Worm (Caenorhabditis elegans) whole organism, early embryonic: Measurements from ENCODE around the gene grl-4.
A peak's percentile ranks its signal among the peaks of the same experiment; 100 is the strongest.

ENCODE experiments used
- B0310.2 ChIP-seq: sonication (generic microtip); optimal IDR thresholded peaks from 2 replicates; lab custom pipeline; 2016; ENCODE audit warnings: mild to moderate bottlenecking, missing genetic modification characterization, missing compliant biosample characterization
- F13C5.2 ChIP-seq: sonication (generic microtip); optimal IDR thresholded peaks from 2 replicates; lab custom pipeline; 2017; ENCODE audit warnings: mild to moderate bottlenecking, missing genetic modification characterization, inconsistent platforms, missing compliant biosample characterization
- aly-1 ChIP-seq: sonication (generic microtip); optimal IDR thresholded peaks from 2 replicates; lab custom pipeline; 2016; ENCODE audit warnings: missing genetic modification characterization, missing compliant biosample characterization
- ama-1 ChIP-seq: fragments of 150-350 bp; optimal IDR thresholded peaks from 2 replicates; lab custom pipeline; 2014
- ceh-13 ChIP-seq: fragments of 200-800 bp; sonication (Bioruptor generic); optimal IDR thresholded peaks from 2 replicates; lab custom pipeline; 2018; ENCODE audit warnings: mild to moderate bottlenecking, missing genetic modification characterization, missing compliant biosample characterization
- ceh-36 ChIP-seq: sonication (generic microtip); optimal IDR thresholded peaks from 2 replicates; lab custom pipeline; 2016; ENCODE audit warnings: missing genetic modification characterization, inconsistent platforms, missing compliant biosample characterization
- ets-7 ChIP-seq: sonication (generic microtip); optimal IDR thresholded peaks from 2 replicates; lab custom pipeline; 2016; ENCODE audit warnings: missing genotype, missing genetic modification characterization, missing compliant biosample characterization
- flt-1 ChIP-seq: fragments of 200-800 bp; sonication (Bioruptor generic); IDR thresholded peaks from 2 replicates; pipeline ENCODE4 v1.3.6; 2022; ENCODE audit warnings: missing genetic modification characterization, missing compliant biosample characterization
- hmbx-1 ChIP-seq: sonication (generic microtip); optimal IDR thresholded peaks from 2 replicates; lab custom pipeline; 2016; ENCODE audit warnings: mild to moderate bottlenecking, missing genetic modification characterization, missing compliant biosample characterization
- hmg-4 ChIP-seq: fragments of 200-800 bp; sonication (Bioruptor generic); optimal IDR thresholded peaks from 2 replicates; lab custom pipeline; 2018; ENCODE audit warnings: mild to moderate bottlenecking, missing genetic modification characterization, missing compliant biosample characterization
- hnd-1 ChIP-seq: sonication (generic microtip); optimal IDR thresholded peaks from 2 replicates; lab custom pipeline; 2016; ENCODE audit warnings: missing genetic modification characterization, missing compliant biosample characterization
- pes-1 ChIP-seq: fragments of 200-800 bp; sonication (Bioruptor generic); IDR thresholded peaks from 2 replicates; pipeline ENCODE4 v1.3.6; 2022; ENCODE audit warnings: missing genetic modification reagents, missing genetic modification characterization, missing compliant biosample characterization
- scrt-1 ChIP-seq: fragments of 200-800 bp; sonication (Bioruptor generic); IDR thresholded peaks from 2 replicates; pipeline ENCODE4 v1.3.6; 2022; ENCODE audit warnings: missing genetic modification characterization, missing compliant biosample characterization
- sea-1 ChIP-seq: fragments of 200-800 bp; sonication (Bioruptor generic); conservative IDR thresholded peaks from 2 replicates; pipeline ENCODE4 v1.3.6; 2022; ENCODE audit warnings: missing genetic modification characterization, missing compliant biosample characterization
- tbx-11 ChIP-seq: fragments of 200-800 bp; sonication (Bioruptor generic); IDR thresholded peaks from 2 replicates; pipeline ENCODE4 v1.3.6; 2022; ENCODE audit warnings: missing genetic modification characterization, missing compliant biosample characterization
- tbx-37 ChIP-seq: fragments of 200-800 bp; sonication (Bioruptor generic); conservative IDR thresholded peaks from 2 replicates; pipeline ENCODE4 v1.3.6; 2022; ENCODE audit warnings: missing genetic modification reagents, missing genetic modification characterization, missing compliant biosample characterization
- tra-4 ChIP-seq: sonication (generic microtip); optimal IDR thresholded peaks from 2 replicates; lab custom pipeline; 2017; ENCODE audit warnings: missing genetic modification characterization, missing compliant biosample characterization

Gene grl-4

DNA sequence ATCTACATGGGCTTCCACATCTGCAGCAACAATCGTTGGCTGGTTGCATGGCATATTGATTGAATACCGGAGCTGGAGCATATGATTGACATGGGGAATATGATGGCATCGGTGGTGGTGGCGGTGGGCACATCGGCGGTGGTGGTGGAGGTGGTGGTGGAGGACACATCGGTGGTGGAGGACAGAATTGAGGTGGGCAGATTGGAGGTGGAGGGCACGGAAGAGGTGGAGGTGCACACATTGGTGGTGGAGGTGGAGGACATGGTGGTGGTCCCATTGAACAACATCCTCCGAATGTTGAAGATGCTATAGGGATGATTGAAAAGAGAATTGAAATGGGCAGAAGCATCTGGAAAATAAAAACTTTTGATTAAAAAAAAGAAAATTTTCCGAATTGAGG lies at the start of gene grl-4:
Gene grl-4, minus strand, starts transcription at position 351 of the 400 bp plus-strand sequence.
- TF ChIP-seq ama-1 (lab: Kevin White, UChicago): no peak
- no peak for TF ChIP-seq tbx-37 (GFP tag; lab: Robert Waterston, UW)

DNA sequence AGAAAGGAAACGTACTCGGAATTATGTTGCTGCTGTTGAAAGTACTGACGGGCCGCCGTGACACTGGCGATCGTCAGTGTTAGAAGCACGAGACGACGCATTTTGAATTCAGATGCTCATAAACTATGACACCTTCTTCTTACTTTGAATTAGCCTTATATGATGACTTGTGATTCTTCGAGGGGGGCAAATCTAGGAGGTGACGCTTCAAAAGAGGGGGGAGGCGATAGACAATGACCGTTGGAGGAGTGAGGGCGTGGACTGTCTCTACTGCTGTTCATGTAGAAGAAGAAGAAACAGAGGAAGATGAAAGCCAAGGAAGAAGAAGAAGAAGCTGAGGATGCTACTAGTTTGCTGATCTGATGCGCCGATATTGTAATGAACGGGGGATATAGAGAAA lies 36.2 kb upstream of the grl-4 start, which contains the start of gene daf-42:
Gene daf-42, minus strand, starts transcription at position 101 of the 400 bp plus-strand sequence.
- TF ChIP-seq ama-1 (lab: Kevin White, UChicago): no peak
- TF ChIP-seq B0310.2 (tag; lab: Kevin White, UChicago): no peak
- no peak for TF ChIP-seq tbx-11 (GFP tag; lab: Robert Waterston, UW)
- no peak for TF ChIP-seq hnd-1 (tag; lab: Kevin White, UChicago)
- TF ChIP-seq scrt-1 (GFP tag; lab: Robert Waterston, UW): no peak

ce11 chrIV:7344020-7344419 lies 33.5 kb upstream of the grl-4 start:
- TF ChIP-seq F13C5.2 (tag; lab: Kevin White, UChicago) (no peak), flt-1 (GFP tag; lab: Robert Waterston, UW) (peak; percentile 38; the same call in 1 of the 2 replicates), aly-1 (tag; lab: Kevin White, UChicago) (no peak), hnd-1 (tag; lab: Kevin White, UChicago) (no peak), hmg-4 (GFP tag; lab: Kevin White, UChicago) (no peak), tbx-11 (GFP tag; lab: Robert Waterston, UW) (0 out of 2 replicates have a peak, but pooled peaks have one; percentile 51), tra-4 (tag; lab: Kevin White, UChicago) (no peak)

ce11 chrIV:7342144-7342543 lies 31.6 kb upstream of the grl-4 start:
- no peak for TF ChIP-seq hnd-1 (tag; lab: Kevin White, UChicago)
- TF ChIP-seq F13C5.2 (tag; lab: Kevin White, UChicago): no peak

DNA sequence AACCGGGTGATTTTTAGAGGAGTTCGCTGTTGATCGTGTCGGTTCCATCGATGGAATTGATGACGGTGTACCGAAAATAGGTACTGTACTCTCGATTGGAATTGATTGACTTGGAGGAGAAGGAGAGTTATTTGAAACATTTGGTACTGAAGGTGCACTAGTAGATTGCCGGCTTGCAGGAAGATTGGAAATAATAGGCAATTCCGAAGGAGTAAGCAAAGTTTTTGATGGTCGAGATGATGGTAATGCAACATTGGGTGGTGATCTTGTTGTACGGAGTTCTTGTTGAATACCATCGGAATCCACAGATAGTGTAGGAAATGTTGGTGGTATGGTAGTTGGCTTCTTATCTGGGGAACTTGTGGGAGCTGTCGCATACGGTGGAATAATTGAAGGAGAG lies 28.5 kb upstream of the grl-4 start:
- TF ChIP-seq hmg-4 (GFP tag; lab: Kevin White, UChicago) (no peak), B0310.2 (tag; lab: Kevin White, UChicago) (no peak), sea-1 (GFP tag; lab: Robert Waterston, UW) (no peak), tra-4 (tag; lab: Kevin White, UChicago) (no peak), tbx-11 (GFP tag; lab: Robert Waterston, UW) (no peak), ceh-13 (GFP tag; lab: Kevin White, UChicago) (no peak), tbx-37 (GFP tag; lab: Robert Waterston, UW) (no peak), F13C5.2 (tag; lab: Kevin White, UChicago) (no peak), pes-1 (no peak), hmbx-1 (tag; lab: Kevin White, UChicago) (no peak), aly-1 (tag; lab: Kevin White, UChicago) (no peak), ama-1 (lab: Kevin White, UChicago) (no peak), ceh-36 (tag; lab: Kevin White, UChicago) (no peak), scrt-1 (GFP tag; lab: Robert Waterston, UW) (no peak), hnd-1 (tag; lab: Kevin White, UChicago) (no peak), flt-1 (GFP tag; lab: Robert Waterston, UW) (no peak), ets-7 (tag; lab: Kevin White, UChicago) (no peak)

DNA sequence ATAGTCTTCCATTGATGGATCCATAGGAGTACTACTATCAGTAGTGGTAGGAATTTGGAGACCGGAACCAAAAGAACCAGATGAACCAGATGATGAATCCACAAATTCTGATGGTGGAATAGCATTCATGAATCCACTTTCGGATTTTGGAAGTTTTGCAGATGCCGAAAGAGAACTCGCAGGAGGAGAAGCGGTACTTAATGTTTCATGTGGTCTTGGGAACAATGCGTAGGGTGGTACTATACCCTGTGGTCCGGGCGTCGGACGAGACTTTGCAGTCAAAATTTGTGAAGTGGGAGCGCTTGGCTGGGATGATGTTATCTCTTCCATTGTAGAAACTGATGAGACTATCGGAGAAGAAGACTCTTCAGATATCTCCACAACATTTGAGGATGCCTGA lies 27.5 kb upstream of the grl-4 start:
- TF ChIP-seq ama-1 (lab: Kevin White, UChicago) (no peak), ceh-13 (GFP tag; lab: Kevin White, UChicago) (no peak), ceh-36 (tag; lab: Kevin White, UChicago) (no peak), hmbx-1 (tag; lab: Kevin White, UChicago) (no peak), tbx-37 (GFP tag; lab: Robert Waterston, UW) (no peak), B0310.2 (tag; lab: Kevin White, UChicago) (no peak), F13C5.2 (tag; lab: Kevin White, UChicago) (no peak), scrt-1 (GFP tag; lab: Robert Waterston, UW) (no peak), flt-1 (GFP tag; lab: Robert Waterston, UW) (no peak), aly-1 (tag; lab: Kevin White, UChicago) (no peak), hnd-1 (tag; lab: Kevin White, UChicago) (no peak), tra-4 (tag; lab: Kevin White, UChicago) (no peak), tbx-11 (GFP tag; lab: Robert Waterston, UW) (no peak), ets-7 (tag; lab: Kevin White, UChicago) (no peak), pes-1 (no peak), hmg-4 (GFP tag; lab: Kevin White, UChicago) (no peak), sea-1 (GFP tag; lab: Robert Waterston, UW) (no peak)

ce11 chrIV:7332695-7333094 lies 22.1 kb upstream of the grl-4 start, which contains the start of gene ocr-4:
Gene ocr-4 (minus strand): TSS chrIV:7332795.
- TF ChIP-seq sea-1 (GFP tag; lab: Robert Waterston, UW): no peak
- no peak for TF ChIP-seq ama-1 (lab: Kevin White, UChicago)
- no peak for TF ChIP-seq hmg-4 (GFP tag; lab: Kevin White, UChicago)
- no peak for TF ChIP-seq hmbx-1 (tag; lab: Kevin White, UChicago)
- TF ChIP-seq hnd-1 (tag; lab: Kevin White, UChicago): no peak
- no peak for TF ChIP-seq aly-1 (tag; lab: Kevin White, UChicago)
- TF ChIP-seq tbx-11 (GFP tag; lab: Robert Waterston, UW): no peak
- no peak for TF ChIP-seq flt-1 (GFP tag; lab: Robert Waterston, UW)
- no peak for TF ChIP-seq pes-1
- TF ChIP-seq ceh-13 (GFP tag; lab: Kevin White, UChicago): no peak
- no peak for TF ChIP-seq tra-4 (tag; lab: Kevin White, UChicago)
- TF ChIP-seq scrt-1 (GFP tag; lab: Robert Waterston, UW): no peak
- TF ChIP-seq B0310.2 (tag; lab: Kevin White, UChicago): no peak
